Worm (Caenorhabditis elegans): ENCODE data around the gene F07H5.7.

DNA sequence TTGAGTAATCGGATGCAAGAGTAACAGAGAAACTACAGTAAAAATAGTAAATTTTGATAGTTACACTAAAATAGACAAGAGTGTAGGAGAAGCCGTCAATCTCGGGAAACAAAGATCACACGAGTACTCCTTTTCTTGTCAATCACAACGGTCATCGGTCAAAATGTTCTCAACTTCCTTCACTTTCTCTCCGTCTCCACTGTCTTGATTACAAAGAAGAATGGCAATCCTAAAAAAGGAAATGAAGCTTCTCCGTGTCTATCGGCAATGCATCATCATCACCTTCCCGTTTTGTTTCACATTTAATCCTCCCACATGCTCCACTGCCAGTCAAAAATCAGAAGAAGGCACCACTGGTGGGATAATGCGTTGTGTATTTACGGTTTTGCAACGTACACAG, 5.8 kb upstream of the F07H5.7 start:
- TF ChIP-seq snpc-4 (tag; optimal IDR thresholded peaks at IDR 0.05) = no peak
- no peak for TF ChIP-seq elt-1 (tag; optimal IDR thresholded peaks at IDR 0.05)
- TF ChIP-seq jun-1 (tag; optimal IDR thresholded peaks at IDR 0.05) = no peak
- TF ChIP-seq ama-1 (optimal IDR thresholded peaks at IDR 0.05) = no peak
- TF ChIP-seq ZK546.5 (tag; optimal IDR thresholded peaks at IDR 0.05) = no peak
- no peak for TF ChIP-seq skn-1 (tag; optimal IDR thresholded peaks at IDR 0.05)
- TF ChIP-seq ztf-11 (tag; optimal IDR thresholded peaks at IDR 0.05) = no peak
- TF ChIP-seq pqm-1 (tag; optimal IDR thresholded peaks at IDR 0.05) = no peak
- no peak for TF ChIP-seq ceh-82 (tag; optimal IDR thresholded peaks at IDR 0.05)
- no peak for TF ChIP-seq zag-1 (tag; optimal IDR thresholded peaks at IDR 0.05)
- no peak for TF ChIP-seq nhr-25 (tag; optimal IDR thresholded peaks at IDR 0.05)

Data from whole organism, L3 larva.